Worm (Caenorhabditis elegans): Measurements from ENCODE around the gene pgp-10.

DNA sequence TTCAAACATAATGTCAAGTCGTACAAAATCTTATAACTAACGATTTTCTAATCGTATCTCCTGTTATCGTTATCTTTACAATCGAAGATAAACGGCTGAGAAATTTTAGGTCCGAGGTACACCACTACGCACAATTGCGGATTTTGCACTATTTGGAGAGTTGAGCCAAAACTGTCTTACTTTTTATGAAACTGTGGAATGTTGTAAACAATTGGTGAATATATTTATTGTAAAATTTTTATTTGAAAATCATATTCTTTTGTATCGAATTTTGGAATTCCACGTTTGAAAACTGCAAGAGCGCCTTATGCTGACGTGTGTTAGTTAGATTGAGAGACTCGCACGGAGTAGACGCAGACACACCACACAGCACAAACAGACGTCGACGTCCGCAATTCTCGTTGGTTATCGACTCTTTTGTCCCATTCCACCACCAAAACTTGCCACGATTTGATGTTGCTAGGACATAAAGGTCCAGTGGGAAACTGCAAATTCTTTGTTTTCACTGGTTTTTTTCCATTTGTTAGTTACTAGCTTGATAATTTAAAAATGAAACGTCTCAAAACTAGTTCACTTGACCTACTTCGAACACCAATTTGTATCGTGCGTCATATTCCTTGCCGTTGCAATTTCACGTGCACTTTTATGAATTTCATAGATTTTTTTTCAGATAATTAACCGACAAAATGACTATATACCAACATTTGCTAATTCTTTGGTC is 35.2 kb downstream of the pgp-10 start, which contains the start of gene dnj-7:
- TF ChIP-seq pes-1 (GFP tag; IDR thresholded peaks at IDR 0.05): no peak
- no peak for TF ChIP-seq hnd-1 (tag; optimal IDR thresholded peaks at IDR 0.05)
- TF ChIP-seq ama-1 (optimal IDR thresholded peaks at IDR 0.05): no peak
- TF ChIP-seq ceh-13 (GFP tag; optimal IDR thresholded peaks at IDR 0.05): no peak
- no peak for TF ChIP-seq aly-1 (tag; optimal IDR thresholded peaks at IDR 0.05)
- TF ChIP-seq flt-1 (GFP tag; IDR thresholded peaks at IDR 0.05): no peak
- no peak for TF ChIP-seq scrt-1 (GFP tag; IDR thresholded peaks at IDR 0.05)
- no peak for TF ChIP-seq tbx-11 (GFP tag; IDR thresholded peaks at IDR 0.05)
- TF ChIP-seq ets-7 (tag; optimal IDR thresholded peaks at IDR 0.05): no peak
- TF ChIP-seq hmbx-1 (tag; optimal IDR thresholded peaks at IDR 0.05): no peak
- no peak for TF ChIP-seq ceh-36 (tag; optimal IDR thresholded peaks at IDR 0.05)

Measured in whole organism, early embryonic.